Fruit fly (Drosophila melanogaster): ENCODE data around the gene NetA.

NetA gene

DNA sequence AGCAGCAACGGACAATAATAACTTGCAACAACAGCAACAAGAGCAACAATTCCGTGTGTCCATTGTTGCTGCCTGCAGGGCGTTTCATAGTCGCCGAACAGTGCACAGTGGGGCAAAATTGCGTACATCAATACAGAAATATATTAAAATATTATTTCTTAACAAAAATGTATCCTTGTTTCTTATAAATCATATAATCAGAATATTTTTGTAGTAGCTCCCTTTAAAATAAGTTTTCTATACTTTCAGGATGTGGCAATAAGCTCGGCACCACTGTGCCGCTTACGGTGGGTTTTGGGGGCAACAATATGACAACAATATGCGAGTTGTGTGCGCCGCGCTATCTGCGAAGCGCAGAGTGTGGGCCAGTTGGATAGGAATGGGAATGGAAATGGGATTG is 41.4 kb downstream of the NetA start (continued):
- peak; percentile 94 for TF ChIP-seq vvl (GFP tag; IDR thresholded peaks at IDR 0.05)
- peak; percentile 17 for TF ChIP-seq CG31365 (tag; optimal IDR thresholded peaks at IDR 0.05)
- peak; percentile 61; the same call in 1 of the 2 replicates for TF ChIP-seq Gsc (GFP tag; IDR thresholded peaks at IDR 0.05)
- no peak for TF ChIP-seq vfl (GFP tag; optimal IDR thresholded peaks at IDR 0.05)
- peak; percentile 72 for TF ChIP-seq CG30403 (GFP tag; optimal IDR thresholded peaks at IDR 0.05)
- no peak for TF ChIP-seq CG13624 (GFP tag; optimal IDR thresholded peaks at IDR 0.05)
- no peak for TF ChIP-seq vnd (GFP tag; IDR thresholded peaks at IDR 0.05; ENCODE audit: partially characterized antibody)
- TF ChIP-seq Lhr (GFP tag; optimal IDR thresholded peaks at IDR 0.05): peak; percentile 57
- peak; percentile 74 for TF ChIP-seq Nf-YA (GFP tag; IDR thresholded peaks at IDR 0.05)
- peak; percentile 24 for TF ChIP-seq Nf-YC (tag; optimal IDR thresholded peaks at IDR 0.05)
- peak; percentile 85 for TF ChIP-seq tgo (GFP tag; IDR thresholded peaks at IDR 0.05)
- TF ChIP-seq CG2712 (tag; optimal IDR thresholded peaks at IDR 0.05): peak; percentile 91
- TF ChIP-seq Max (GFP tag; optimal IDR thresholded peaks at IDR 0.05): peak; percentile 34
- peak; percentile 3 for TF ChIP-seq CG18011 (GFP tag; optimal IDR thresholded peaks at IDR 0.05)
- peak; percentile 56 for TF ChIP-seq Chrac-16 (GFP tag; optimal IDR thresholded peaks at IDR 0.05)
- TF ChIP-seq ase (GFP tag; IDR thresholded peaks at IDR 0.05): peak; percentile 82
- peak; percentile 45; the same call in 1 of the 2 replicates for TF ChIP-seq CG11696 (GFP tag; IDR thresholded peaks at IDR 0.05)
- no peak for TF ChIP-seq Atf-2 (GFP tag; optimal IDR thresholded peaks at IDR 0.05)
- peak; percentile 16 for TF ChIP-seq CrebB (tag; optimal IDR thresholded peaks at IDR 0.05)
- peak; percentile 88 for TF ChIP-seq CG7839 (tag; optimal IDR thresholded peaks at IDR 0.05)
- TF ChIP-seq CG10959 (GFP tag; IDR thresholded peaks at IDR 0.05): peak; percentile 79
- peak; percentile 0 for TF ChIP-seq CG7928 (GFP tag; optimal IDR thresholded peaks at IDR 0.05)
- peak; percentile 78; the same call in 2 of the 3 replicates for TF ChIP-seq so (GFP tag; IDR thresholded peaks at IDR 0.05)
- TF ChIP-seq seq (GFP tag; IDR thresholded peaks at IDR 0.05): 0 out of 2 replicates have a peak, but pooled peaks have one; percentile 21
- TF ChIP-seq toy (GFP tag; IDR thresholded peaks at IDR 0.05): no peak
- TF ChIP-seq org-1 (GFP tag; optimal IDR thresholded peaks at IDR 0.05): peak; percentile 49
- 0 out of 3 replicates have a peak, but pooled peaks have one; percentile 40 for TF ChIP-seq jigr1 (GFP tag; IDR thresholded peaks at IDR 0.05)
- TF ChIP-seq CHES-1-like (GFP tag; optimal IDR thresholded peaks at IDR 0.05): no peak
- no peak for TF ChIP-seq HLH54F (GFP tag; optimal IDR thresholded peaks at IDR 0.05)
- TF ChIP-seq CG30020 (tag; optimal IDR thresholded peaks at IDR 0.05): peak; percentile 20
- TF ChIP-seq CG1792 (GFP tag; optimal IDR thresholded peaks at IDR 0.05): no peak
- TF ChIP-seq Sin3A (optimal IDR thresholded peaks at IDR 0.05): no peak
- no peak for TF ChIP-seq cg (GFP tag; optimal IDR thresholded peaks at IDR 0.05)
- TF ChIP-seq shn (GFP tag; optimal IDR thresholded peaks at IDR 0.05): no peak
- TF ChIP-seq Mes4 (GFP tag; optimal IDR thresholded peaks at IDR 0.05): no peak
- peak in 1 of 2 experiments; percentile 83 for TF ChIP-seq Hr51 (GFP tag; optimal IDR thresholded peaks at IDR 0.05)
- TF ChIP-seq caup (GFP tag; optimal IDR thresholded peaks at IDR 0.05; ENCODE audit: severe bottlenecking): peak; percentile 53
- no peak for TF ChIP-seq Side (GFP tag; optimal IDR thresholded peaks at IDR 0.05)
- TF ChIP-seq Blimp-1 (GFP tag; optimal IDR thresholded peaks at IDR 0.05): peak; percentile 89
- peak; percentile 52 for TF ChIP-seq Dek (tag; optimal IDR thresholded peaks at IDR 0.05)
- no peak for TF ChIP-seq mirr (GFP tag; optimal IDR thresholded peaks at IDR 0.05)
- peak; percentile 66 for TF ChIP-seq CG30431 (GFP tag; optimal IDR thresholded peaks at IDR 0.05)
- no peak for TF ChIP-seq NFAT (GFP tag; IDR thresholded peaks at IDR 0.05)
- TF ChIP-seq tll (GFP tag; optimal IDR thresholded peaks at IDR 0.05): no peak
- peak; percentile 62 for TF ChIP-seq CG9817 (tag; optimal IDR thresholded peaks at IDR 0.05)
- TF ChIP-seq grn (GFP tag; optimal IDR thresholded peaks at IDR 0.05): no peak
- no peak for TF ChIP-seq mam (GFP tag; optimal IDR thresholded peaks at IDR 0.05)
- TF ChIP-seq Hand (GFP tag; optimal IDR thresholded peaks at IDR 0.05): no peak
- TF ChIP-seq crp (GFP tag; optimal IDR thresholded peaks at IDR 0.05): peak in 1 of 2 experiments; percentile 21
- no peak for TF ChIP-seq CG34376 (GFP tag; optimal IDR thresholded peaks at IDR 0.05)
- no peak for TF ChIP-seq p53 (GFP tag; optimal IDR thresholded peaks at IDR 0.05)
